Fruit fly (Drosophila melanogaster) whole organism, adult: ENCODE results near the gene GckIII.

ENCODE experiments used
- CG11617 ChIP-seq: fragments of 200-800 bp; sonication (Bioruptor generic); optimal IDR thresholded peaks from 2 replicates; lab custom pipeline; 2017; ENCODE audit warnings: mild to moderate bottlenecking, missing biosample characterization, missing genetic modification reagents, missing genetic modification characterization
- CG12768 ChIP-seq: fragments of 200-800 bp; sonication (Bioruptor generic); optimal IDR thresholded peaks from 2 replicates; lab custom pipeline; 2017; ENCODE audit warnings: missing biosample characterization, missing genetic modification characterization, mild to moderate bottlenecking, moderate library complexity, missing genetic modification reagents
- CG14711 ChIP-seq: fragments of 200-800 bp; sonication (Bioruptor generic); optimal IDR thresholded peaks from 2 replicates; lab custom pipeline; 2018; ENCODE audit warnings: missing biosample characterization, mild to moderate bottlenecking, missing genetic modification characterization, moderate library complexity
- CG1620 ChIP-seq: fragments of 200-800 bp; sonication (Bioruptor generic); optimal IDR thresholded peaks from 2 replicates; lab custom pipeline; 2016; ENCODE audit warnings: missing biosample characterization, missing genetic modification characterization
- CG33017 ChIP-seq: fragments of 200-800 bp; sonication (Bioruptor generic); optimal IDR thresholded peaks from 2 replicates; lab custom pipeline; 2018; ENCODE audit warnings: missing biosample characterization, mild to moderate bottlenecking, missing genetic modification characterization, moderate library complexity
- CG5204 ChIP-seq: fragments of 200-800 bp; sonication (Bioruptor generic); optimal IDR thresholded peaks from 2 replicates; lab custom pipeline; 2016; ENCODE audit warnings: missing biosample characterization, missing genetic modification characterization
- CG7045 ChIP-seq: fragments of 200-800 bp; sonication (Bioruptor generic); optimal IDR thresholded peaks from 2 replicates; lab custom pipeline; 2017; ENCODE audit warnings: missing biosample characterization, mild to moderate bottlenecking, missing genetic modification characterization
- CG7101 ChIP-seq: fragments of 200-800 bp; sonication (Bioruptor generic); optimal IDR thresholded peaks from 2 replicates; lab custom pipeline; 2018; ENCODE audit warnings: missing biosample characterization, mild to moderate bottlenecking, missing genetic modification characterization, moderate library complexity
- Clk ChIP-seq: fragments of 200-800 bp; sonication (Bioruptor generic); optimal IDR thresholded peaks from 2 replicates; lab custom pipeline; 2017; ENCODE audit warnings: missing biosample characterization, missing genetic modification characterization
- Crg-1 ChIP-seq: fragments of 200-800 bp; sonication (Bioruptor generic); optimal IDR thresholded peaks from 2 replicates; lab custom pipeline; 2016; ENCODE audit warnings: missing biosample characterization, missing genetic modification characterization
- Hr96 ChIP-seq: fragments of 200-800 bp; sonication (Bioruptor generic); optimal IDR thresholded peaks from 2 replicates; lab custom pipeline; 2016; ENCODE audit warnings: missing biosample characterization, missing genetic modification characterization
- Mnt ChIP-seq: fragments of 200-800 bp; sonication (Bioruptor generic); optimal IDR thresholded peaks from 2 replicates; lab custom pipeline; 2016; ENCODE audit warnings: missing biosample characterization, mild to moderate bottlenecking, missing genetic modification characterization
- bab1 ChIP-seq: fragments of 200-800 bp; sonication (Bioruptor generic); optimal IDR thresholded peaks from 3 replicates; lab custom pipeline; 2019; ENCODE audit warnings: missing biosample characterization, mild to moderate bottlenecking, missing genetic modification characterization, moderate library complexity
- cic ChIP-seq: fragments of 200-800 bp; sonication (Bioruptor generic); optimal IDR thresholded peaks from 2 replicates; lab custom pipeline; 2017; ENCODE audit warnings: missing biosample characterization, mild to moderate bottlenecking, missing genetic modification characterization, moderate library complexity
- cnc ChIP-seq, 2 experiments: fragments of >200 bp; optimal IDR thresholded peaks; 2 replicates each; lab custom pipeline; 2017
- kay ChIP-seq: fragments of 200-800 bp; sonication (Bioruptor generic); peaks from one replicate; lab custom pipeline; 2016; ENCODE audit warnings: missing biosample characterization, missing genetic modification characterization, borderline replicate concordance
- ovo ChIP-seq: fragments of 200-800 bp; sonication (Bioruptor generic); optimal IDR thresholded peaks from 2 replicates; lab custom pipeline; 2016; ENCODE audit warnings: missing biosample characterization, missing genetic modification characterization
- pad ChIP-seq: fragments of 200-800 bp; sonication (Bioruptor generic); optimal IDR thresholded peaks from 3 replicates; lab custom pipeline; 2017; ENCODE audit warnings: missing biosample characterization, missing genetic modification characterization, mild to moderate bottlenecking, moderate library complexity, missing genetic modification reagents
- tj ChIP-seq: fragments of 200-800 bp; sonication (Bioruptor generic); optimal IDR thresholded peaks from 3 replicates; lab custom pipeline; 2017; ENCODE audit warnings: missing biosample characterization, mild to moderate bottlenecking, missing genetic modification characterization, moderate library complexity
- toe ChIP-seq: fragments of 200-800 bp; sonication (Bioruptor generic); optimal IDR thresholded peaks from 2 replicates; lab custom pipeline; 2016; ENCODE audit warnings: missing biosample characterization, missing genetic modification characterization

GckIII gene

dm6 chr3R:17115668-17116067 lies 30.4 kb downstream of the GckIII start:
- TF ChIP-seq ovo (GFP tag; lab: Kevin White, UChicago) = peak; percentile 58
- peak; percentile 8 for TF ChIP-seq CG7045 (GFP tag; lab: Kevin White, UChicago)
- no peak for TF ChIP-seq Clk (GFP tag; lab: Kevin White, UChicago)
- TF ChIP-seq CG11617 (GFP tag; lab: Kevin White, UChicago) = peak; percentile 17
- peak; percentile 68 for TF ChIP-seq Crg-1 (GFP tag; lab: Kevin White, UChicago)
- TF ChIP-seq tj (GFP tag; lab: Kevin White, UChicago) = peak; percentile 88
- no peak for TF ChIP-seq CG1620 (GFP tag; lab: Kevin White, UChicago)
- peak; percentile 47 for TF ChIP-seq CG33017
- TF ChIP-seq cic (GFP tag; lab: Kevin White, UChicago) = peak; percentile 53
- peak; percentile 38 for TF ChIP-seq CG7101 (tag; lab: Kevin White, UChicago)
- no peak for TF ChIP-seq kay

- TF ChIP-seq kay = peak; percentile 90
- TF ChIP-seq ovo (GFP tag; lab: Kevin White, UChicago) = no peak
- no peak for TF ChIP-seq Clk (GFP tag; lab: Kevin White, UChicago)
- TF ChIP-seq CG14711 = peak; percentile 43
- TF ChIP-seq bab1 = no peak
- peak; percentile 30 for TF ChIP-seq CG12768 (GFP tag; lab: Kevin White, UChicago)
- TF ChIP-seq CG7101 (tag; lab: Kevin White, UChicago) = peak; percentile 19
Observed at dm6 chr3R:17116231-17116630, 30.9 kb downstream of the GckIII start.

dm6 chr3R:17117607-17118327 lies 32.5 kb downstream of the GckIII start:
- no peak for TF ChIP-seq cnc (optimal IDR thresholded peaks at IDR 0.05; lab: Kevin White, UChicago)
- TF ChIP-seq CG5204 = no peak
- TF ChIP-seq Crg-1 (GFP tag; lab: Kevin White, UChicago) = no peak
- no peak for TF ChIP-seq Clk (GFP tag; lab: Kevin White, UChicago)
- TF ChIP-seq kay = no peak
- no peak for TF ChIP-seq toe (GFP tag; lab: Kevin White, UChicago)
- TF ChIP-seq CG12768 (GFP tag; lab: Kevin White, UChicago) = no peak
- TF ChIP-seq Hr96 (GFP tag; lab: Kevin White, UChicago) = no peak
- no peak for TF ChIP-seq CG11617 (GFP tag; lab: Kevin White, UChicago)
- no peak for TF ChIP-seq CG7045 (GFP tag; lab: Kevin White, UChicago)
- TF ChIP-seq bab1 = no peak
- no peak for TF ChIP-seq CG7101 (tag; lab: Kevin White, UChicago)
- no peak for TF ChIP-seq CG14711
- TF ChIP-seq ovo (GFP tag; lab: Kevin White, UChicago) = no peak
- TF ChIP-seq cic (GFP tag; lab: Kevin White, UChicago) = no peak

- TF ChIP-seq cnc (optimal IDR thresholded peaks at IDR 0.05; lab: Kevin White, UChicago) (no peak), CG33017 (peak; percentile 2), Mnt (GFP tag; lab: Kevin White, UChicago) (peak; percentile 7), tj (GFP tag; lab: Kevin White, UChicago) (peak; percentile 80), CG12768 (GFP tag; lab: Kevin White, UChicago) (peak; percentile 6), CG11617 (GFP tag; lab: Kevin White, UChicago) (no peak), cic (GFP tag; lab: Kevin White, UChicago) (peak; percentile 11), bab1 (peak; percentile 43), CG5204 (no peak), CG7101 (tag; lab: Kevin White, UChicago) (peak; percentile 3)
Observed at dm6 chr3R:17118917-17119378, 33.6 kb downstream of the GckIII start.

- TF ChIP-seq Mnt (GFP tag; lab: Kevin White, UChicago) (no peak), toe (GFP tag; lab: Kevin White, UChicago) (no peak), tj (GFP tag; lab: Kevin White, UChicago) (no peak)
Observed at dm6 chr3R:17120165-17120564, 34.9 kb downstream of the GckIII start, which contains the start of gene CG34278. Gene CG34278 (plus strand): TSS chr3R:17120465.

- TF ChIP-seq CG7045 (GFP tag; lab: Kevin White, UChicago) = no peak
- no peak for TF ChIP-seq cnc (optimal IDR thresholded peaks at IDR 0.05; lab: Kevin White, UChicago)
- no peak for TF ChIP-seq Clk (GFP tag; lab: Kevin White, UChicago)
- no peak for TF ChIP-seq CG11617 (GFP tag; lab: Kevin White, UChicago)
- TF ChIP-seq Hr96 (GFP tag; lab: Kevin White, UChicago) = no peak
- no peak for TF ChIP-seq CG33017
- TF ChIP-seq tj (GFP tag; lab: Kevin White, UChicago) = no peak
- TF ChIP-seq CG14711 = no peak
Observed at dm6 chr3R:17121277-17121676, 36.0 kb downstream of the GckIII start, which contains the start of gene CG42779. Gene CG42779 (plus strand): TSS chr3R:17121577.

- TF ChIP-seq Clk (GFP tag; lab: Kevin White, UChicago) (no peak), toe (GFP tag; lab: Kevin White, UChicago) (no peak), CG12768 (GFP tag; lab: Kevin White, UChicago) (no peak), CG33017 (no peak), CG11617 (GFP tag; lab: Kevin White, UChicago) (no peak), Mnt (GFP tag; lab: Kevin White, UChicago) (no peak), tj (GFP tag; lab: Kevin White, UChicago) (no peak), CG5204 (no peak), pad (GFP tag; lab: Kevin White, UChicago) (no peak), cnc (optimal IDR thresholded peaks at IDR 0.05; lab: Kevin White, UChicago) (no peak), CG1620 (GFP tag; lab: Kevin White, UChicago) (no peak)
Observed at dm6 chr3R:17122796-17123504, 37.6 kb downstream of the GckIII start.
